Fruit fly (Drosophila melanogaster) S2 (cell line): ENCODE results near the gene CG13053.

Source experiments
- CG8478 ChIP-seq: fragments of >200 bp; optimal IDR thresholded peaks from 2 replicates; lab custom pipeline; 2018
- CTCF ChIP-seq, 2 experiments: fragments of >200 bp; optimal IDR thresholded peaks; 2 replicates each; lab custom pipeline; 2018

- TF ChIP-seq CG8478 (lab: Kevin White, UChicago) (no peak), CTCF (optimal IDR thresholded peaks at IDR 0.05; lab: Kevin White, UChicago) (no peak)
Observed at dm6 chr3L:16305820-16306650, 46.5 kb upstream of the CG13053 start, which contains the start of the genes CG13043 and CG13063.
